Fruit fly (Drosophila melanogaster): Measurements from ENCODE around the gene aln.

DNA sequence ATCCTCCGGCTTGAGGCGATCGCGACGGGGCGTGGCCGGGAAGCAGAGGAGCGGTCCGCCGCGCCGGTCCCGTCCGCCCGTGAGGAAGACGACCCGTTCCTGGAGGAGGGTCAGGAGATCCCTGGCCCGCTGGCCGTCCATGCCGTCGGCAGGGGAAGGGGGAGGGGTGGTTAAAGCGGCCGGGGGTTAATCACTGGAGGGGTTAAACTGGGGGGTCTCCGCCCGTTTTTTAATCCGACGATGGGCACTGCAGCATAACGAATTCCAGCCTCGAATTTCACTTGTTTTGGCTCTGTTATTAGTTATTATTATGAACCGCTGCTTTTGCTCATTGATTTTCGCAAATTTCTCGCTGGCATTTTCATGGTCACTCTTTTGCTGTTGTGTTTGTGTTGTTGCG, 39.9 kb downstream of the aln start:
- TF ChIP-seq br (GFP tag; optimal IDR thresholded peaks at IDR 0.05) (no peak), N (GFP tag; optimal IDR thresholded peaks at IDR 0.05) (no peak), jim (GFP tag; optimal IDR thresholded peaks at IDR 0.05) (no peak), HLH106 (tag; optimal IDR thresholded peaks at IDR 0.05) (no peak), OdsH (GFP tag; optimal IDR thresholded peaks at IDR 0.05) (no peak), Dif (GFP tag; optimal IDR thresholded peaks at IDR 0.05; ENCODE audit: partially characterized antibody) (no peak), Rel (GFP tag; optimal IDR thresholded peaks at IDR 0.05) (no peak), Rel (tag; optimal IDR thresholded peaks at IDR 0.05) (no peak), dsf (GFP tag; optimal IDR thresholded peaks at IDR 0.05; ENCODE audit: borderline replicate concordance) (no peak)

Data from whole organism, wandering third instar larva.